Worm (Caenorhabditis elegans) whole organism, late embryonic: ENCODE results near the gene pho-12.

ENCODE experiments used
- ama-1 ChIP-seq: fragments of 150-350 bp; optimal IDR thresholded peaks from 2 replicates; lab custom pipeline; 2014
- ceh-14 ChIP-seq: sonication (generic microtip); optimal IDR thresholded peaks from 2 replicates; lab custom pipeline; 2016; ENCODE audit warnings: missing genotype, missing genetic modification characterization, missing compliant biosample characterization
- ceh-19 ChIP-seq: fragments of 200-800 bp; sonication (Bioruptor generic); optimal IDR thresholded peaks from 2 replicates; lab custom pipeline; 2018; ENCODE audit warnings: mild to moderate bottlenecking, missing genetic modification characterization, missing compliant biosample characterization
- ceh-48 ChIP-seq: sonication (generic microtip); optimal IDR thresholded peaks from 2 replicates; lab custom pipeline; 2016; ENCODE audit warnings: missing genetic modification characterization, inconsistent platforms, missing compliant biosample characterization
- ceh-9 ChIP-seq: sonication (generic microtip); optimal IDR thresholded peaks from 2 replicates; lab custom pipeline; 2016; ENCODE audit warnings: mild to moderate bottlenecking, missing genetic modification characterization, inconsistent platforms, missing compliant biosample characterization
- ets-4 ChIP-seq: sonication (generic microtip); optimal IDR thresholded peaks from 2 replicates; lab custom pipeline; 2016; ENCODE audit warnings: missing genetic modification characterization, missing compliant biosample characterization
- fkh-10 ChIP-seq: fragments of 150-350 bp; optimal IDR thresholded peaks from 2 replicates; lab custom pipeline; 2014; ENCODE audit warnings: missing biosample characterization, missing genetic modification reagents, missing genetic modification characterization
- hlh-8 ChIP-seq: sonication (generic microtip); optimal IDR thresholded peaks from 2 replicates; lab custom pipeline; 2016; ENCODE audit warnings: missing genotype, missing genetic modification characterization, missing compliant biosample characterization
- lim-6 ChIP-seq: sonication (generic microtip); optimal IDR thresholded peaks from 2 replicates; lab custom pipeline; 2016; ENCODE audit warnings: missing genetic modification characterization, missing compliant biosample characterization
- nhr-11 ChIP-seq: fragments of 150-350 bp; optimal IDR thresholded peaks from 2 replicates; lab custom pipeline; 2014; ENCODE audit warnings: missing biosample characterization, missing genetic modification characterization
- pax-1 ChIP-seq: fragments of 150-350 bp; optimal IDR thresholded peaks from 2 replicates; lab custom pipeline; 2014; ENCODE audit warnings: missing biosample characterization, missing genetic modification characterization
- rnt-1 ChIP-seq: sonication (generic microtip); optimal IDR thresholded peaks from 2 replicates; lab custom pipeline; 2016; ENCODE audit warnings: missing genetic modification characterization, missing compliant biosample characterization
- tbx-7 ChIP-seq: sonication (generic microtip); optimal IDR thresholded peaks from 2 replicates; lab custom pipeline; 2016; ENCODE audit warnings: missing genotype, missing genetic modification characterization, missing compliant biosample characterization
- unc-86 ChIP-seq: sonication (generic microtip); optimal IDR thresholded peaks from 2 replicates; lab custom pipeline; 2016; ENCODE audit warnings: missing genetic modification characterization, missing compliant biosample characterization

- TF ChIP-seq rnt-1: no peak
- TF ChIP-seq pax-1 (tag; lab: Kevin White, UChicago): no peak
- TF ChIP-seq nhr-11 (tag; lab: Kevin White, UChicago): no peak
- TF ChIP-seq ceh-48: no peak
- TF ChIP-seq ets-4 (tag; lab: Kevin White, UChicago): no peak
- TF ChIP-seq unc-86 (tag; lab: Kevin White, UChicago): no peak
- TF ChIP-seq ama-1 (lab: Kevin White, UChicago): no peak
- no peak for TF ChIP-seq ceh-9
- no peak for TF ChIP-seq ceh-14
- TF ChIP-seq fkh-10: no peak
- no peak for TF ChIP-seq tbx-7
- TF ChIP-seq ceh-19 (GFP tag; lab: Kevin White, UChicago): no peak
- no peak for TF ChIP-seq hlh-8 (tag; lab: Kevin White, UChicago)
- TF ChIP-seq lim-6: no peak
Observed at ce11 chrII:5099034-5099433, 38.4 kb upstream of the pho-12 start.
